Worm (Caenorhabditis elegans): Measurements from ENCODE around the gene R11G10.3.

DNA sequence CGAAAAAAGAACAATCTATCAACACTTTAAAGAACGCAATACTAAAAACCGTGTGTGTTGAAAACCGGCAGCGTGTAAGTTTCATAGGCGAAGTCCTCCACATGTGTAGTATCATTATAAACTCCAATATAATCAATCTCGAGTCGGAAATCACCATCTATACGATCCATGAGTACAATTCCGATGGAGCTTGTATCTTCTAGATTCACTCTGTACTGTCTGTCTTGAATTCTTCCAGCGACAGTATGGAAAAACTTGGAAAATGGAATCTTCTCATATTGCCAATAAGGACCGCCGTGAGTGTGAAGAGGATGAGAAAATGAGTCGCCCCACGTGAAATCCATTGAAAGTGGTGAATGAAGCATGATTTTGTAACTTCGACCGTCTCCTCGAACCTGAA, 43.7 kb downstream of the R11G10.3 start:
- TF ChIP-seq unc-62 (GFP tag; optimal IDR thresholded peaks at IDR 0.05) (no peak), unc-39 (tag; optimal IDR thresholded peaks at IDR 0.05) (no peak), mab-5 (tag; optimal IDR thresholded peaks at IDR 0.05) (no peak), nhr-77 (tag; optimal IDR thresholded peaks at IDR 0.05) (no peak), aly-2 (tag; optimal IDR thresholded peaks at IDR 0.05) (no peak), alr-1 (tag; optimal IDR thresholded peaks at IDR 0.05) (no peak), elt-1 (tag; optimal IDR thresholded peaks at IDR 0.05) (no peak), lsy-2 (tag; optimal IDR thresholded peaks at IDR 0.05) (peak in 1 of 2 experiments; percentile 11), snpc-4 (tag; optimal IDR thresholded peaks at IDR 0.05) (no peak)
